Fruit fly (Drosophila melanogaster): ENCODE data around the gene CG13288.

The CG13288 gene

DNA sequence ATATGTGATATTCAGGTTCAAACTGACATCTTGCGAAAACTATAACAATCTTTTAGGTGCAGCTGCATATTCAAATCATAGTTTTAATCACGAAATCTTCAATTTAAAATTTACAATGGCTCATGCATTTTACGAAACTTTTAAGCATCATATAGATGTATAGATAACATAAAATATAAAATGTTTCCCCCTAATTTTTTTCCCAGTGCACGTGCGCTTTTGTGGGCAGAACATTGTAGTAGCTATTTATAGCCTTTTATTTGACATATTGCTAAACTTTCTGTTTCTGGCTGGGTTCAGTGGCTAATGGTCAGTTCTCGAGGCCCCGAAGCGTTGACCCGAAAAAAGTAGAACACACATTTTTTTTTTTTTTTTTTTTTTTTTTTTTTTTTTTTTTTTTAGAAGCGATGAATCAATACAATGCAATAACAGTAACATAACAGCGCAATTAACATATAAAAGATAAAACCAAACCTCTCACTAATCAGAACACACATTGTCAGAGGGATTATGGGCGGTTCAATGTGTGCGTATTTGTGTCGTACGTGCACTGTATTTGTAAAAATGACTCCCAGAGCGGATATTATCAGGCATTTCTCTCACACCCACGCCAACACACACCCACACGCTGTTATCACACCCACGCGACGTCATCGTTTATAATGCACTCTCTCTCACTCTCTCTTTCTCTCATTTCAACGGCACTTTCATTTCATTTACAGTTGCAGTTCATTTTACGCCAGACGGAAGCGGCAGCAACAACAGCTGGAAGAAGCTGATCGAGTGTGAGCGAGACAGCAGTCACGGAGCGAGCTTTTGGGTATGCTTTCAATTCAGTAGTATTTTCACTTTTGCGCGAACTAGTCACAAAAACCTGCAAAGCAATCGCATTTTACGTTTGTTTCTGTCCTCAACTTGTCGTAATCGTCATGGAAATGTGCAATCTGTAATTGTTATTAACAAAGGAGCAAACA lies 19.1 kb downstream of the CG13288 start (continued):
- peak; percentile 20 for TF ChIP-seq Mad (GFP tag; optimal IDR thresholded peaks at IDR 0.05)
- TF ChIP-seq CG9876 (GFP tag; optimal IDR thresholded peaks at IDR 0.05): no peak
- TF ChIP-seq zf30C (GFP tag; optimal IDR thresholded peaks at IDR 0.05): peak; percentile 15
- TF ChIP-seq CG10979 (tag; optimal IDR thresholded peaks at IDR 0.05): peak; percentile 17
- no peak for TF ChIP-seq CG8281 (tag; optimal IDR thresholded peaks at IDR 0.05)
- TF ChIP-seq CG6689 (GFP tag; IDR thresholded peaks at IDR 0.05): 0 out of 2 replicates have a peak, but pooled peaks have one; percentile 10
- TF ChIP-seq BtbVII (GFP tag; optimal IDR thresholded peaks at IDR 0.05): peak; percentile 47
- peak; percentile 32; the same call in 1 of the 2 replicates for TF ChIP-seq esg (GFP tag; conservative IDR thresholded peaks at IDR 0.05)
- TF ChIP-seq CG15479 (GFP tag; optimal IDR thresholded peaks at IDR 0.05): no peak
- TF ChIP-seq fd102C (GFP tag; optimal IDR thresholded peaks at IDR 0.05): no peak
- no peak for TF ChIP-seq Aef1 (GFP tag; IDR thresholded peaks at IDR 0.05)
- TF ChIP-seq chinmo (GFP tag; IDR thresholded peaks at IDR 0.05; ENCODE audit: partially characterized antibody): peak; percentile 76; the same call in 2 of the 4 replicates
- TF ChIP-seq CG9797 (GFP tag; optimal IDR thresholded peaks at IDR 0.05): no peak
- peak in 1 of 3 experiments; percentile 21 for TF ChIP-seq lola (GFP tag; optimal IDR thresholded peaks at IDR 0.05)
- TF ChIP-seq mam (GFP tag; optimal IDR thresholded peaks at IDR 0.05): no peak
- peak; percentile 27; the same call in 1 of the 2 replicates for TF ChIP-seq sob (GFP tag; IDR thresholded peaks at IDR 0.05)
- TF ChIP-seq pfk (GFP tag; optimal IDR thresholded peaks at IDR 0.05): no peak
- TF ChIP-seq pzg (GFP tag; optimal IDR thresholded peaks at IDR 0.05): no peak
- TF ChIP-seq Nf-YC (tag; optimal IDR thresholded peaks at IDR 0.05): peak; percentile 26
- TF ChIP-seq lov (optimal IDR thresholded peaks at IDR 0.05): no peak
- no peak for TF ChIP-seq lov (GFP tag; IDR thresholded peaks at IDR 0.05)
- no peak; the same call in none of the 2 replicates for TF ChIP-seq Ptx1 (GFP tag; IDR thresholded peaks at IDR 0.05)
- peak; percentile 77 for TF ChIP-seq CG17359 (tag; optimal IDR thresholded peaks at IDR 0.05)
- no peak for TF ChIP-seq dati (GFP tag; IDR thresholded peaks at IDR 0.05)
- 0 out of 2 replicates have a peak, but pooled peaks have one; percentile 23 for TF ChIP-seq Oaz (GFP tag; IDR thresholded peaks at IDR 0.05)
- TF ChIP-seq CG1832 (GFP tag; optimal IDR thresholded peaks at IDR 0.05): peak; percentile 54
- TF ChIP-seq ewg (GFP tag; optimal IDR thresholded peaks at IDR 0.05): peak; percentile 43
- no peak for TF ChIP-seq ab (GFP tag; optimal IDR thresholded peaks at IDR 0.05)
- TF ChIP-seq h (optimal IDR thresholded peaks at IDR 0.05): no peak
- peak; percentile 23 for TF ChIP-seq Sox100B (GFP tag; optimal IDR thresholded peaks at IDR 0.05)
- no peak for TF ChIP-seq Antp (GFP tag; optimal IDR thresholded peaks at IDR 0.05)
- no peak for TF ChIP-seq CG6654 (GFP tag; optimal IDR thresholded peaks at IDR 0.05)
- TF ChIP-seq Dref (GFP tag; IDR thresholded peaks at IDR 0.05): no peak
- peak; percentile 24; the same call in 1 of the 2 replicates for TF ChIP-seq bbx (GFP tag; IDR thresholded peaks at IDR 0.05; ENCODE audit: partially characterized antibody)
- no peak for TF ChIP-seq vfl (GFP tag; optimal IDR thresholded peaks at IDR 0.05)
- TF ChIP-seq Awh (GFP tag; IDR thresholded peaks at IDR 0.05): no peak
- TF ChIP-seq amos (GFP tag; IDR thresholded peaks at IDR 0.05; ENCODE audit: partially characterized antibody): no peak
- peak; percentile 59 for TF ChIP-seq CG30403 (GFP tag; optimal IDR thresholded peaks at IDR 0.05)
- peak; percentile 12 for TF ChIP-seq gsb-n (tag; optimal IDR thresholded peaks at IDR 0.05)
- TF ChIP-seq chn (GFP tag; optimal IDR thresholded peaks at IDR 0.05): peak; percentile 10
- TF ChIP-seq CG14710 (tag; optimal IDR thresholded peaks at IDR 0.05): no peak
- peak in 1 of 2 experiments; percentile 42 for TF ChIP-seq Eip74EF (GFP tag; optimal IDR thresholded peaks at IDR 0.05)
- peak; percentile 52 for TF ChIP-seq CG5953 (GFP tag; IDR thresholded peaks at IDR 0.05)
- TF ChIP-seq CG9932 (GFP tag; IDR thresholded peaks at IDR 0.05): no peak
- TF ChIP-seq CG17361 (GFP tag; IDR thresholded peaks at IDR 0.05): peak; percentile 67
- TF ChIP-seq tgo (GFP tag; IDR thresholded peaks at IDR 0.05): peak; percentile 32; the same call in 2 of the 3 replicates
- TF ChIP-seq prd (optimal IDR thresholded peaks at IDR 0.05): no peak
- peak; percentile 40; the same call in 2 of the 3 replicates for TF ChIP-seq prd (GFP tag; IDR thresholded peaks at IDR 0.05)
